Worm (Caenorhabditis elegans) whole organism, L2 larva: ENCODE results near the gene fbxa-210.

Source experiments
- R02D3.7 ChIP-seq: fragments of 150-350 bp; optimal IDR thresholded peaks from 2 replicates; lab custom pipeline; 2014; ENCODE audit warnings: missing biosample characterization, missing genetic modification characterization
- elt-1 ChIP-seq: fragments of 150-350 bp; optimal IDR thresholded peaks from 2 replicates; lab custom pipeline; 2014; ENCODE audit warnings: missing biosample characterization, missing genetic modification characterization
- elt-3 ChIP-seq: sonication (generic microtip); optimal IDR thresholded peaks from 2 replicates; lab custom pipeline; 2017; ENCODE audit warnings: missing biosample characterization, missing genetic modification characterization
- nhr-10 ChIP-seq: sonication (generic microtip); optimal IDR thresholded peaks from 2 replicates; lab custom pipeline; 2017; ENCODE audit warnings: missing biosample characterization, missing genetic modification characterization
- nhr-12 ChIP-seq: fragments of 150-350 bp; optimal IDR thresholded peaks from 2 replicates; lab custom pipeline; 2014; ENCODE audit warnings: missing biosample characterization, missing genetic modification characterization
- nhr-129 ChIP-seq: fragments of 150-350 bp; optimal IDR thresholded peaks from 2 replicates; lab custom pipeline; 2014; ENCODE audit warnings: missing biosample characterization, missing genetic modification characterization
- nhr-6 ChIP-seq: fragments of 150-350 bp; optimal IDR thresholded peaks from 2 replicates; lab custom pipeline; 2014; ENCODE audit warnings: missing biosample characterization, missing genetic modification characterization
- nhr-77 ChIP-seq: fragments of 150-350 bp; optimal IDR thresholded peaks from 2 replicates; lab custom pipeline; 2014; ENCODE audit warnings: missing biosample characterization, missing genetic modification characterization
- skn-1 ChIP-seq: sonication (generic microtip); optimal IDR thresholded peaks from 2 replicates; lab custom pipeline; 2017; ENCODE audit warnings: missing biosample characterization, missing genetic modification characterization
- unc-55 ChIP-seq: fragments of 150-350 bp; sonication (generic microtip); optimal IDR thresholded peaks from 3 replicates; lab custom pipeline; 2014; ENCODE audit warnings: missing biosample characterization, missing genetic modification reagents, missing genetic modification characterization

DNA sequence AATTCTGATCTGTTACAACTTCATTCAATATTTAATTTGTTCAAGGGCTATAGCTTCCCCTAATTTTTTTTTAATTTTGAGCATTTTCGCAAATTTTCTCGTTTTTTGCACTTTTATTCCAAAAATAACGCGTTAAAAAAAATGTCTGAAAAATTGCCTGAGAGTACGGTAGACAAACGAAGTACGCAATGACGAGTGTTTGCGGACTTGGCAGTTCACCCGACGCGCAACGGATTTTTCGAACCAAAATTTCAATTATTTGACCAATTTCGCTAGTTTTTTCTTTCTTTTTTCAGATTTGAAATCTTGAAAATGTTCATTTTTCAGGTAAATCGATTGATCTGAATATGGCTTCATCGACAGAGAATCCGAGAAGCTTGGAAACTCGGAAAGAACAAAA, 2.0 kb downstream of the fbxa-210 start, which contains the start of gene fbxa-211:
- TF ChIP-seq nhr-10 (tag; lab: Kevin White, UChicago) (no peak), nhr-129 (no peak), nhr-6 (tag; lab: Kevin White, UChicago) (no peak), unc-55 (no peak), elt-1 (tag; lab: Kevin White, UChicago) (no peak), nhr-77 (no peak), nhr-12 (tag; lab: Kevin White, UChicago) (no peak), R02D3.7 (tag; lab: Kevin White, UChicago) (no peak), elt-3 (tag; lab: Kevin White, UChicago) (no peak), skn-1 (no peak)
